Worm (Caenorhabditis elegans) whole organism, mixed stage, embryonic: Measurements from ENCODE around the gene vit-3.
A peak's percentile ranks its signal among the peaks of the same experiment; 100 is the strongest.

Source experiments
- M03D4.4 ChIP-seq: sonication (generic microtip); optimal IDR thresholded peaks from 2 replicates; lab custom pipeline; 2017; ENCODE audit warnings: mild to moderate bottlenecking, missing genetic modification characterization, missing compliant biosample characterization
- bed-3 ChIP-seq: fragments of 200-800 bp; sonication (Bioruptor generic); optimal IDR thresholded peaks from 3 replicates; lab custom pipeline; 2018; ENCODE audit warnings: mild to moderate bottlenecking, missing genetic modification characterization, moderate library complexity, missing compliant biosample characterization
- blmp-1 ChIP-seq: fragments of 150-350 bp; optimal IDR thresholded peaks from 2 replicates; lab custom pipeline; 2014; ENCODE audit warnings: missing biosample characterization, missing genetic modification characterization
- ceh-39 ChIP-seq: fragments of 150-350 bp; optimal IDR thresholded peaks from 2 replicates; lab custom pipeline; 2014; ENCODE audit warnings: missing biosample characterization, missing genetic modification characterization
- ceh-83 ChIP-seq: fragments of 200-800 bp; sonication (Bioruptor generic); optimal IDR thresholded peaks from 2 replicates; lab custom pipeline; 2018; ENCODE audit warnings: mild to moderate bottlenecking, missing genetic modification characterization, missing compliant biosample characterization
- ces-1 ChIP-seq: fragments of 150-350 bp; optimal IDR thresholded peaks from 2 replicates; lab custom pipeline; 2014; ENCODE audit warnings: missing biosample characterization, missing genetic modification reagents, missing genetic modification characterization
- cnd-1 ChIP-seq: fragments of 200-800 bp; sonication (Bioruptor generic); optimal IDR thresholded peaks from 2 replicates; lab custom pipeline; 2018; ENCODE audit warnings: mild to moderate bottlenecking, missing genetic modification characterization, missing compliant biosample characterization
- elt-1 ChIP-seq: sonication (generic microtip); optimal IDR thresholded peaks from 2 replicates; lab custom pipeline; 2017; ENCODE audit warnings: missing genetic modification characterization, mild to moderate bottlenecking, missing compliant biosample characterization, antibody characterized with exemption, moderate library complexity, borderline replicate concordance; ENCODE audit not compliant: insufficient read depth
- elt-3 ChIP-seq: fragments of 150-350 bp; optimal IDR thresholded peaks from 2 replicates; lab custom pipeline; 2014; ENCODE audit warnings: missing biosample characterization, missing genetic modification characterization
- flh-1 ChIP-seq: fragments of 200-800 bp; sonication (Bioruptor generic); optimal IDR thresholded peaks from 2 replicates; lab custom pipeline; 2018; ENCODE audit warnings: mild to moderate bottlenecking, missing genetic modification characterization, moderate library complexity, missing compliant biosample characterization
- ham-2 ChIP-seq: fragments of 200-800 bp; sonication (Bioruptor generic); optimal IDR thresholded peaks from 2 replicates; lab custom pipeline; 2018; ENCODE audit warnings: mild to moderate bottlenecking, missing genetic modification characterization, missing compliant biosample characterization
- hlh-1 ChIP-seq: fragments of 150-350 bp; optimal IDR thresholded peaks from 2 replicates; lab custom pipeline; 2014; ENCODE audit warnings: missing biosample characterization, missing genetic modification reagents, missing genetic modification characterization
- lin-13 ChIP-seq: fragments of 150-350 bp; optimal IDR thresholded peaks from 2 replicates; lab custom pipeline; 2014; ENCODE audit warnings: missing biosample characterization, missing genetic modification characterization
- lin-32 ChIP-seq: fragments of 200-800 bp; sonication (Bioruptor generic); optimal IDR thresholded peaks from 2 replicates; lab custom pipeline; 2018; ENCODE audit warnings: mild to moderate bottlenecking, missing genetic modification characterization, missing compliant biosample characterization
- lsy-2 ChIP-seq: fragments of 150-350 bp; optimal IDR thresholded peaks from 2 replicates; lab custom pipeline; 2014; ENCODE audit warnings: missing biosample characterization, missing genetic modification characterization
- mab-5 ChIP-seq: fragments of 150-350 bp; optimal IDR thresholded peaks from 2 replicates; lab custom pipeline; 2014; ENCODE audit warnings: missing biosample characterization, missing genetic modification characterization
- mep-1 ChIP-seq: fragments of 150-350 bp; optimal IDR thresholded peaks from 2 replicates; lab custom pipeline; 2017; ENCODE audit warnings: missing biosample characterization, missing genetic modification reagents, missing genetic modification characterization, inconsistent platforms
- mls-2 ChIP-seq: sonication (generic microtip); optimal IDR thresholded peaks from 2 replicates; lab custom pipeline; 2016; ENCODE audit warnings: mild to moderate bottlenecking, missing genetic modification characterization, moderate library complexity, missing compliant biosample characterization
- nhr-12 ChIP-seq: fragments of 150-350 bp; optimal IDR thresholded peaks from 2 replicates; lab custom pipeline; 2014; ENCODE audit warnings: missing biosample characterization, missing genetic modification characterization
- nhr-2 ChIP-seq: fragments of 150-350 bp; optimal IDR thresholded peaks from 2 replicates; lab custom pipeline; 2014; ENCODE audit warnings: missing biosample characterization, missing genetic modification characterization
- nhr-237 ChIP-seq: fragments of 150-350 bp; optimal IDR thresholded peaks from 2 replicates; lab custom pipeline; 2014; ENCODE audit warnings: missing biosample characterization, missing genetic modification characterization
- nhr-28 ChIP-seq: fragments of 150-350 bp; optimal IDR thresholded peaks from 2 replicates; lab custom pipeline; 2014; ENCODE audit warnings: missing biosample characterization, missing genetic modification characterization
- nhr-76 ChIP-seq: sonication (generic microtip); optimal IDR thresholded peaks from 2 replicates; lab custom pipeline; 2017; ENCODE audit warnings: missing biosample characterization, missing genetic modification characterization
- pha-4 ChIP-seq: fragments of 150-350 bp; optimal IDR thresholded peaks from 2 replicates; lab custom pipeline; 2018; ENCODE audit warnings: missing biosample characterization, missing genetic modification reagents, missing genetic modification characterization
- sem-2 ChIP-seq: fragments of 200-800 bp; sonication (Bioruptor generic); optimal IDR thresholded peaks from 2 replicates; lab custom pipeline; 2018; ENCODE audit warnings: mild to moderate bottlenecking, missing genetic modification characterization, missing compliant biosample characterization
- snpc-4 ChIP-seq: fragments of 150-350 bp; optimal IDR thresholded peaks from 2 replicates; lab custom pipeline; 2014; ENCODE audit warnings: missing biosample characterization, missing genetic modification characterization
- sptf-1 ChIP-seq: sonication (generic microtip); optimal IDR thresholded peaks from 2 replicates; lab custom pipeline; 2017; ENCODE audit warnings: mild to moderate bottlenecking, missing genetic modification characterization, moderate library complexity, missing compliant biosample characterization
- unc-120 ChIP-seq: sonication (generic microtip); optimal IDR thresholded peaks from 2 replicates; lab custom pipeline; 2017; ENCODE audit warnings: missing genetic modification characterization, missing compliant biosample characterization; ENCODE audit not compliant: poor library complexity, severe bottlenecking
- unc-39 ChIP-seq: fragments of 150-350 bp; optimal IDR thresholded peaks from 2 replicates; lab custom pipeline; 2014; ENCODE audit warnings: missing biosample characterization, missing genetic modification characterization
- unc-62 ChIP-seq: fragments of 150-350 bp; optimal IDR thresholded peaks from 2 replicates; lab custom pipeline; 2014; ENCODE audit warnings: missing biosample characterization, missing genetic modification reagents, missing genetic modification characterization
- ztf-11 ChIP-seq: fragments of 150-350 bp; optimal IDR thresholded peaks from 2 replicates; lab custom pipeline; 2014; ENCODE audit warnings: missing biosample characterization, missing genetic modification characterization

vit-3 gene

DNA sequence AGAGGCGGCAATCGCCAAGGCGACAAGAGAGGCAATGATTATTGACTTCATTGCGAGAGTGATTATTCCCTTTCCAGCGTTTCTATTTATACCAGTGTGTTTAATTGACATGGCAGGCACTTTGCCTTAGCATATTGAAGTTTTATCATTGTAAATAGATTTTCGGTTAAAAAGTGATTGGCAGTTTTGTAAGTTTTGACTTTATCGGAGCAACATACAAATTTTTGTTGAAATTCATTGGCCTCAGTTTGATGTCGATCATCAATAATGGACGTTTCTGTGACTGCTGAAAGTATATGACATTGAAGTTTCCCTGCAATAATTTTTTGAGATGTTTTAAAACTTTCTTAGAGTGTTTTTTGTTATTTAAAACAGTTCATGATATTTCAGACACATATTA is at the start of gene vit-3:
vit-3 (minus strand) TSS at position 60 of the 400 bp plus-strand sequence.
- TF ChIP-seq ztf-11 (tag; lab: Kevin White, UChicago): no peak
- no peak for TF ChIP-seq snpc-4 (tag; lab: Kevin White, UChicago)
- TF ChIP-seq nhr-2 (tag; lab: Kevin White, UChicago): no peak
- TF ChIP-seq nhr-237 (tag; lab: Kevin White, UChicago): no peak
- TF ChIP-seq nhr-28 (tag; lab: Kevin White, UChicago): no peak
- TF ChIP-seq sptf-1 (tag; lab: Kevin White, UChicago): no peak
- TF ChIP-seq cnd-1 (tag; lab: Kevin White, UChicago): no peak
- no peak for TF ChIP-seq mls-2 (tag; lab: Kevin White, UChicago)
- no peak for TF ChIP-seq nhr-76

DNA sequence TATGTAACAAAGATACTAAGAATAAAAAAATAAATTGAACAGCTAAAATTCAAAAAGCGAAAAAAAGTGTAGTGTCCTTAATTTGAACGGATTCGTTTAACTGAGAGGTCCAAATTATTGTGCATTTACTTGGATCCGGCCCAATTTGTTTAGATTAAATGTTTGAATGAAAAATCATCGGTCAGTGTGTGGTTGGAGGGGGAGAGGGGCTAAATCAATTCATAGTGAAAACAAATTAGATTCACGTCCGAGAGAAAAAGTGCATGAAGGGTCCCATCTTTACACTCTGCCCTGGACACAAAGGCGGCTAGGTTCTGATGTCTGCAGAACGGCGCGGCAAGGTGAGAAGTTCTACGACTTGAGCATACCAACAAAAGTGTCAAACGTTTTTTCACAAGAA is 46.5 kb upstream of the vit-3 start:
- TF ChIP-seq mls-2 (tag; lab: Kevin White, UChicago) (no peak), ceh-83 (GFP tag; lab: Kevin White, UChicago) (no peak), elt-1 (tag; lab: Kevin White, UChicago) (no peak), ces-1 (peak; percentile 92)

DNA sequence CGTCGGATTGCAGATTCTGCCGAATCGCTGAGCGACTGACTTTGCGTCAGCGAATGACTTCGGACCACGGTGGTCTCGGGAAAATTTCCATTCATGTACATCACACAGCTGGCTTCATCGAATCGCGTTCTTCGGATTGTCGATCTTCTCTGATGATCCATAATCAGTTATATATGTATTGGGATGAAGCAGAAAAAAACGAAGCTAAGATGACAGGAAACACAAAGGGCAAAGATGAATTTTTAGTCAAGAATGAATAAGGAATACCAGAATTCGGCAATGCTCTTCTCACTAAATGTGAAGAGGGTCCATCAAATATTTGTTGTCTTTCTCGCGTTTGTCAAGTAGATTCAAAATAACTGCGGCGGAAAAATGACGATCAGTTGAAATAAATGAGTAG is 44.9 kb upstream of the vit-3 start, which contains the start of gene del-9:
del-9 (minus strand) TSS at position 101 of the 400 bp plus-strand sequence.
- TF ChIP-seq bed-3: no peak
- TF ChIP-seq nhr-2 (tag; lab: Kevin White, UChicago): no peak
- TF ChIP-seq M03D4.4 (tag; lab: Kevin White, UChicago): no peak
- TF ChIP-seq nhr-12 (tag; lab: Kevin White, UChicago): no peak
- TF ChIP-seq mab-5 (tag; lab: Kevin White, UChicago): no peak
- TF ChIP-seq snpc-4 (tag; lab: Kevin White, UChicago): no peak
- TF ChIP-seq ham-2 (GFP tag; lab: Kevin White, UChicago): no peak
- no peak for TF ChIP-seq nhr-237 (tag; lab: Kevin White, UChicago)
- TF ChIP-seq lin-32 (GFP tag; lab: Kevin White, UChicago): no peak
- no peak for TF ChIP-seq unc-62 (GFP tag; lab: Kevin White, UChicago)
- TF ChIP-seq, all 35 proteins: peak for 0

DNA sequence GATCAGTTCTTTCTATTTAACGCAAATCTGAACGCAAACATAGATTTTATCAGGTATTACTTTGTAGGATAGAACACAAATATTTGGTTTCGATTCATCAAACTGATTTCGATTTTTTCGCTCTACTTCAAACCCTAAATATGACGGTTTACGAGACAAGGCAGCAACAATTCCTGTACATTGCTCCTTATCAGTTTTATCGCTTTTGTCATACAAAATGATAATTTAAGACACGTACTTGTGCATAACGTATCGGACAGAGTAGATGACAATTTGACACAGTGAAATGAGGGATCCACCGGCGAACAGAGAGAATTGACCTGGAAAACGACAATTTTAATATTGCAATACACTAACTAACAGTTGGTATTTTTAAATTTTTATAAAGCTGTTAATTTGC is 41.3 kb upstream of the vit-3 start:
- TF ChIP-seq nhr-76: no peak
- TF ChIP-seq unc-62 (GFP tag; lab: Kevin White, UChicago): no peak
- no peak for TF ChIP-seq elt-3 (tag; lab: Kevin White, UChicago)
- no peak for TF ChIP-seq blmp-1 (tag; lab: Kevin White, UChicago)
- no peak for TF ChIP-seq elt-1 (tag; lab: Kevin White, UChicago)
- TF ChIP-seq M03D4.4 (tag; lab: Kevin White, UChicago): no peak
- no peak for TF ChIP-seq cnd-1 (tag; lab: Kevin White, UChicago)
- TF ChIP-seq sem-2 (GFP tag; lab: Kevin White, UChicago): no peak
- no peak for TF ChIP-seq lin-13

DNA sequence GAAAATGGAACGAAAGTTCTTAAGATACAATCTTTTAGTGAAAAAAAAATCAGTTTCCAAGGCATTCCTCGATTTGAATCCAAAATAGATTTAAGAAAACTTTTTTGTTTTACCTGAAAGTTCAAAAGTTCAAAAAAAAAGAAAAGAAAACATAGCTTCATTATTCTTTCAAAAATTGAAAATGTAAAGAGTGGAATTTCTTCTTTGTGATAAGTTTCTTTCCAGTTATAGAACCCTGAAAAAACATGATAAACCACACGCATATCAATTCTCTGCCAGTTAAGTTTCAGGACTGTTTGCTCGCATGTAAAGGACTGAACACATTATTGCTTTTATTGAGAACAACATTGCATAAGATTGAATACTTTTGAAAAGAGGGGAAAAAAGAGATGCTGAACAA is 39.4 kb upstream of the vit-3 start:
- TF ChIP-seq elt-1 (tag; lab: Kevin White, UChicago) (no peak), pha-4 (tag; lab: Kevin White, UChicago) (no peak), nhr-28 (tag; lab: Kevin White, UChicago) (no peak), unc-120 (tag; lab: Kevin White, UChicago) (no peak), mab-5 (tag; lab: Kevin White, UChicago) (no peak), flh-1 (GFP tag; lab: Kevin White, UChicago) (no peak), nhr-12 (tag; lab: Kevin White, UChicago) (no peak), ceh-83 (GFP tag; lab: Kevin White, UChicago) (no peak)
- TF ChIP-seq, all 35 proteins: peak for 0

DNA sequence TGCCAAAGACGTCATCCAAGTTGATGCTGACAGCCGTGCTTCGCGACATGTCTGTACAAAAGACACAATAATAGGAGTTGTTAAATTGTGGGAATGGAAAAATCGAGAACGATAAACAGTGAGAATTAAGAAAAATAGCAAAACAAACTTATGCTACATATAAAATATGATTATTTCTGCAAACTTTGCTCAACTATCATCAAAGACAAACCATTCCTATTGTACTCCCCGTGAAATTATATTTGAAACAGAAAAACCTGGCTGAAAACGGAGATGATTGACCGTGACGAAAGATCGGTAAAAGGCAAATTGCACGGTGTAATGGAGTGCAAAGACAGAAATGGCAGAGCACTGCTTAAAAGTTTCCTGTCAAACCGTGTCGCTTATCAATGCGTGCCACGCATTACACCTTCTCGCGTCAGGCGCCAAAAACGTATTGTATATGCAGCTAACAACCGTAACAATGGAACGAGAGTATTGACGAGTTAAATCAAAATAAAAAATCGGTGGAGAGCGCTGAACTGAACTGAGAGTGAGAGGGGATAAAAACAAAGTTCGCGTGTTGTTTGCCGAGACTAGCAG is 38.8 kb upstream of the vit-3 start, which contains the start of gene C18B2.5:
C18B2.5 (minus strand) TSS at position 51 of the 582 bp plus-strand sequence.
- TF ChIP-seq hlh-1 (tag; lab: Kevin White, UChicago) (no peak), unc-39 (tag; lab: Kevin White, UChicago) (no peak), snpc-4 (tag; lab: Kevin White, UChicago) (no peak), nhr-2 (tag; lab: Kevin White, UChicago) (no peak), lin-13 (no peak), ces-1 (no peak), sem-2 (GFP tag; lab: Kevin White, UChicago) (no peak), unc-120 (tag; lab: Kevin White, UChicago) (no peak), lsy-2 (no peak), nhr-76 (no peak), sptf-1 (tag; lab: Kevin White, UChicago) (no peak), pha-4 (tag; lab: Kevin White, UChicago) (no peak), ceh-39 (tag; lab: Kevin White, UChicago) (no peak), mab-5 (tag; lab: Kevin White, UChicago) (no peak), blmp-1 (tag; lab: Kevin White, UChicago) (no peak), cnd-1 (tag; lab: Kevin White, UChicago) (no peak), mep-1 (tag; lab: Kevin White, UChicago) (no peak)
- TF ChIP-seq, all 35 proteins: peak for 0
